Worm (Caenorhabditis elegans) whole organism, L4/young adult: ENCODE data around the gene ins-12.

Experiments
- W03F9.2 ChIP-seq: fragments of 150-350 bp; optimal IDR thresholded peaks from 2 replicates; lab custom pipeline; 2014; ENCODE audit warnings: missing biosample characterization, missing genetic modification characterization
- dao-5 ChIP-seq: sonication (generic microtip); optimal IDR thresholded peaks from 2 replicates; lab custom pipeline; 2016; ENCODE audit warnings: missing genotype, missing genetic modification characterization, moderate library complexity, missing compliant biosample characterization

DNA sequence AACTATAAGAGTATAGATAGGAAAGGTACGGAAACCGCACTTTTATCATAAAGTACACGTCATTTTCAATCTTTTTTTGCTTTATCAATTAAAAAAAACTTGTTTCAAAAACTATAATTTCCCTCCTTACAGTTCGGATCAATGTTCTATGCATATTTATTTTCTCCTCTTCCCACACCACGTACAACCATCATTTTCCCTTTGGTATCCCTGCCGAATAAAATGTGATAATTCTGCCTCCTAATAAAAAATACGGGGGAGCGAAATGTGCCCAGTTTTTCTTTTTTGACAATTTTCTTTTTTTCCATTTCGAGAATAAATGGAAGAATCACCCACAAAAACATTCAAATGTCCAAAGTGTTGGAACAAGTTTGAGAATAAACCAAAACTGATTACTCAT lies 38.9 kb upstream of the ins-12 start, which contains the start of gene ZK177.3:
- TF ChIP-seq dao-5 (no peak), W03F9.2 (tag; lab: Kevin White, UChicago) (no peak)
